Fruit fly (Drosophila melanogaster) whole organism, prepupa: Measurements from ENCODE around the gene CG8051.

ENCODE experiments used
- Blimp-1 ChIP-seq: fragments of 200-800 bp; sonication (Bioruptor generic); optimal IDR thresholded peaks from 3 replicates; lab custom pipeline; 2017; ENCODE audit warnings: missing biosample characterization, missing genetic modification characterization, mild to moderate bottlenecking, moderate library complexity, missing genetic modification reagents
- CG10631 ChIP-seq: fragments of 200-800 bp; sonication (Bioruptor generic); optimal IDR thresholded peaks from 2 replicates; lab custom pipeline; 2016; ENCODE audit warnings: missing biosample characterization, missing genetic modification characterization
- CG11294 ChIP-seq: fragments of 200-800 bp; sonication (Bioruptor generic); IDR thresholded peaks from 2 replicates; pipeline ENCODE4 v1.3.6; 2022; ENCODE audit warnings: missing biosample characterization, missing genetic modification characterization
- CG11902 ChIP-seq: fragments of 200-800 bp; sonication (Bioruptor generic); optimal IDR thresholded peaks from 3 replicates; lab custom pipeline; 2016; ENCODE audit warnings: missing biosample characterization, missing genetic modification characterization
- CG15336 ChIP-seq: fragments of 200-800 bp; sonication (Bioruptor generic); IDR thresholded peaks from 2 replicates; pipeline ENCODE4 v1.3.6; 2022; ENCODE audit warnings: missing biosample characterization, missing genetic modification characterization
- CG3032 ChIP-seq: fragments of 200-800 bp; optimal IDR thresholded peaks from 2 replicates; lab custom pipeline; 2019; ENCODE audit warnings: missing biosample characterization, mild to moderate bottlenecking, missing genetic modification characterization, moderate library complexity
- CG34406 ChIP-seq: fragments of 200-800 bp; sonication (Bioruptor generic); optimal IDR thresholded peaks from 3 replicates; lab custom pipeline; 2016; ENCODE audit warnings: missing biosample characterization, missing genetic modification characterization
- CG4318 ChIP-seq: fragments of 200-800 bp; sonication (Bioruptor generic); optimal IDR thresholded peaks from 3 replicates; lab custom pipeline; 2017; ENCODE audit warnings: missing biosample characterization, mild to moderate bottlenecking, missing genetic modification characterization
- CG6163 ChIP-seq: fragments of 200-800 bp; sonication (Bioruptor generic); IDR thresholded peaks from 3 replicates; pipeline ENCODE4 v1.3.6; 2022; ENCODE audit warnings: missing biosample characterization, missing genetic modification characterization
- CG6276 ChIP-seq: fragments of 200-800 bp; sonication (Bioruptor generic); optimal IDR thresholded peaks from 2 replicates; lab custom pipeline; 2017; ENCODE audit warnings: missing biosample characterization, mild to moderate bottlenecking, missing genetic modification characterization
- CG6808 ChIP-seq: fragments of 200-800 bp; sonication (Bioruptor generic); optimal IDR thresholded peaks from 3 replicates; lab custom pipeline; 2017; ENCODE audit warnings: missing biosample characterization, missing genetic modification characterization, mild to moderate bottlenecking, moderate library complexity, missing genetic modification reagents
- CG6854 ChIP-seq: fragments of 200-800 bp; sonication (Bioruptor generic); optimal IDR thresholded peaks from 2 replicates; lab custom pipeline; 2017; ENCODE audit warnings: missing biosample characterization, mild to moderate bottlenecking, missing genetic modification characterization
- CG7368 ChIP-seq: fragments of 200-800 bp; sonication (Bioruptor generic); optimal IDR thresholded peaks from 3 replicates; lab custom pipeline; 2016; ENCODE audit warnings: missing biosample characterization, missing genetic modification characterization
- CG8119 ChIP-seq: fragments of 200-800 bp; sonication (Bioruptor generic); IDR thresholded peaks from 3 replicates; pipeline ENCODE4 v1.3.6; 2022; ENCODE audit warnings: missing biosample characterization, missing genetic modification characterization
- CG8319 ChIP-seq: fragments of 200-800 bp; sonication (Bioruptor generic); optimal IDR thresholded peaks from 3 replicates; lab custom pipeline; 2016; ENCODE audit warnings: missing biosample characterization, missing genetic modification characterization
- CG8632 ChIP-seq: fragments of 200-800 bp; sonication (Bioruptor generic); optimal IDR thresholded peaks from 3 replicates; lab custom pipeline; 2016; ENCODE audit warnings: missing biosample characterization, missing genetic modification characterization
- Eip75B ChIP-seq: fragments of 200-800 bp; sonication (Bioruptor generic); optimal IDR thresholded peaks from 3 replicates; lab custom pipeline; 2016; ENCODE audit warnings: missing biosample characterization, missing genetic modification characterization
- Eip78C ChIP-seq: fragments of 200-800 bp; sonication (Bioruptor generic); peaks from one replicate; lab custom pipeline; 2016; ENCODE audit warnings: missing biosample characterization, missing genetic modification characterization
- Eip93F ChIP-seq: fragments of 200-800 bp; sonication (Bioruptor generic); optimal IDR thresholded peaks from 2 replicates; lab custom pipeline; 2016; ENCODE audit warnings: missing biosample characterization, mild to moderate bottlenecking, missing genetic modification characterization
- Ets21C ChIP-seq: fragments of 200-800 bp; sonication (Bioruptor generic); optimal IDR thresholded peaks from 3 replicates; lab custom pipeline; 2016; ENCODE audit warnings: missing biosample characterization, missing genetic modification characterization
- Gug ChIP-seq: fragments of 200-800 bp; sonication (Bioruptor generic); IDR thresholded peaks from 2 replicates; pipeline ENCODE4 v1.3.6; 2022; ENCODE audit warnings: missing biosample characterization, missing genetic modification characterization
- Hr38 ChIP-seq: sonication (Bioruptor generic); optimal IDR thresholded peaks from 2 replicates; lab custom pipeline; 2016; ENCODE audit warnings: missing biosample characterization, missing genetic modification characterization
- Hr39 ChIP-seq: fragments of 200-800 bp; sonication (Bioruptor generic); optimal IDR thresholded peaks from 2 replicates; lab custom pipeline; 2016; ENCODE audit warnings: missing biosample characterization, missing genetic modification characterization
- Hr4 ChIP-seq: fragments of 200-800 bp; sonication (Bioruptor generic); optimal IDR thresholded peaks from 3 replicates; lab custom pipeline; 2016; ENCODE audit warnings: missing biosample characterization, missing genetic modification characterization
- Lpt ChIP-seq: fragments of 200-800 bp; sonication (Bioruptor generic); optimal IDR thresholded peaks from 3 replicates; lab custom pipeline; 2016; ENCODE audit warnings: missing biosample characterization, missing genetic modification characterization
- Met ChIP-seq: fragments of 200-800 bp; sonication (Bioruptor generic); optimal IDR thresholded peaks from 3 replicates; lab custom pipeline; 2016; ENCODE audit warnings: missing biosample characterization, missing genetic modification characterization
- Sox102F ChIP-seq: fragments of 200-800 bp; sonication (Bioruptor generic); optimal IDR thresholded peaks from 2 replicates; lab custom pipeline; 2016; ENCODE audit warnings: missing biosample characterization, mild to moderate bottlenecking, missing genetic modification characterization
- Sox14 ChIP-seq: fragments of 200-800 bp; sonication (Bioruptor generic); optimal IDR thresholded peaks from 3 replicates; lab custom pipeline; 2016; ENCODE audit warnings: missing biosample characterization, missing genetic modification characterization
- achi ChIP-seq: fragments of 200-800 bp; sonication (Bioruptor generic); optimal IDR thresholded peaks from 3 replicates; lab custom pipeline; 2016; ENCODE audit warnings: missing biosample characterization, missing genetic modification characterization
- cyc ChIP-seq: fragments of 200-800 bp; sonication (Bioruptor generic); optimal IDR thresholded peaks from 3 replicates; lab custom pipeline; 2016; ENCODE audit warnings: missing biosample characterization, missing genetic modification characterization
- dac ChIP-seq: fragments of 200-800 bp; sonication (Bioruptor generic); optimal IDR thresholded peaks from 2 replicates; lab custom pipeline; 2017; ENCODE audit warnings: missing biosample characterization, mild to moderate bottlenecking, missing genetic modification characterization
- dsx ChIP-seq: fragments of 200-800 bp; optimal IDR thresholded peaks from 3 replicates; lab custom pipeline; 2019; ENCODE audit warnings: missing biosample characterization, mild to moderate bottlenecking, missing genetic modification characterization, moderate library complexity; ENCODE audit not compliant: poor library complexity, severe bottlenecking
- eg ChIP-seq: fragments of 200-800 bp; sonication (Bioruptor generic); IDR thresholded peaks from 3 replicates; pipeline ENCODE4 v1.3.6; 2022; ENCODE audit warnings: missing biosample characterization, missing genetic modification characterization
- esn ChIP-seq: fragments of 200-800 bp; sonication (Bioruptor generic); optimal IDR thresholded peaks from 2 replicates; lab custom pipeline; 2016; ENCODE audit warnings: missing biosample characterization, mild to moderate bottlenecking, missing genetic modification characterization, moderate library complexity
- fd85E ChIP-seq: fragments of 200-800 bp; sonication (Bioruptor generic); optimal IDR thresholded peaks from 3 replicates; lab custom pipeline; 2016; ENCODE audit warnings: missing biosample characterization, missing genetic modification characterization
- fkh ChIP-seq: fragments of 200-800 bp; sonication (Bioruptor generic); optimal IDR thresholded peaks from 3 replicates; lab custom pipeline; 2017; ENCODE audit warnings: missing biosample characterization, mild to moderate bottlenecking, missing genetic modification characterization, moderate library complexity
- pdm3 ChIP-seq: fragments of 200-800 bp; sonication (Bioruptor generic); optimal IDR thresholded peaks from 3 replicates; lab custom pipeline; 2016; ENCODE audit warnings: missing biosample characterization, missing genetic modification characterization
- spab ChIP-seq: fragments of 200-800 bp; sonication (Bioruptor generic); optimal IDR thresholded peaks from 2 replicates; lab custom pipeline; 2017; ENCODE audit warnings: missing biosample characterization, mild to moderate bottlenecking, missing genetic modification characterization, missing genetic modification reagents
- ss ChIP-seq, 2 experiments: fragments of 200-800 bp; sonication (Bioruptor generic); optimal IDR thresholded peaks; 2 replicates in 1 of 2; 3 replicates in 1 of 2; lab custom pipeline; 2017 to 2018; ENCODE audit warnings: mild to moderate bottlenecking in 2 of 2, missing biosample characterization in 2 of 2, missing genetic modification characterization in 2 of 2, moderate library complexity in 1 of 2
- svp ChIP-seq: fragments of 200-800 bp; sonication (Bioruptor generic); peaks from one replicate; lab custom pipeline; 2016; ENCODE audit warnings: missing biosample characterization, missing genetic modification characterization
- topi ChIP-seq: fragments of 200-800 bp; sonication (Bioruptor generic); optimal IDR thresholded peaks from 3 replicates; lab custom pipeline; 2016; ENCODE audit warnings: missing biosample characterization, missing genetic modification characterization

The CG8051 gene

dm6 chrX:19297899-19298784 is 9.6 kb downstream of the CG8051 start, which contains the start of gene CG8034 (continued):
- peak; percentile 95 for TF ChIP-seq eg (GFP tag; lab: Robert Waterston, UW)
- TF ChIP-seq Ets21C = peak; percentile 96
- TF ChIP-seq fd85E = peak; percentile 83
- peak; percentile 98 for TF ChIP-seq CG6276 (GFP tag; lab: Kevin White, UChicago)
- peak; percentile 95 for TF ChIP-seq Gug (GFP tag; lab: Robert Waterston, UW)
- peak; percentile 91 for TF ChIP-seq Blimp-1 (GFP tag; lab: Kevin White, UChicago)
- peak; percentile 98 for TF ChIP-seq CG8632
- TF ChIP-seq topi (GFP tag; lab: Kevin White, UChicago) = peak; percentile 99
- TF ChIP-seq CG6854 = peak; percentile 96
- TF ChIP-seq cyc (GFP tag; lab: Kevin White, UChicago) = peak; percentile 97
- peak; percentile 97 for TF ChIP-seq Hr39 (GFP tag; lab: Kevin White, UChicago)
- peak; percentile 98 for TF ChIP-seq Sox14
- TF ChIP-seq pdm3 (GFP tag; lab: Kevin White, UChicago) = peak; percentile 98
- TF ChIP-seq CG10631 (GFP tag; lab: Kevin White, UChicago) = peak; percentile 98
- peak; percentile 98 for TF ChIP-seq Sox102F (GFP tag; lab: Kevin White, UChicago)
- TF ChIP-seq Met (GFP tag; lab: Kevin White, UChicago) = peak; percentile 99
- peak; percentile 84 for TF ChIP-seq fkh
- peak; percentile 99 for TF ChIP-seq svp
- TF ChIP-seq CG3032 (tag; lab: Kevin White, UChicago) = peak; percentile 98
- TF ChIP-seq CG6163 (GFP tag; lab: Robert Waterston, UW) = peak; percentile 97
- TF ChIP-seq CG11902 (GFP tag; lab: Kevin White, UChicago) = peak; percentile 97
- peak; percentile 97 for TF ChIP-seq CG34406
- peak; percentile 100 for TF ChIP-seq Eip78C (GFP tag; lab: Kevin White, UChicago)
- no peak for TF ChIP-seq Hr38
- peak; percentile 97 for TF ChIP-seq CG15336 (GFP tag; lab: Robert Waterston, UW)
- TF ChIP-seq CG8119 (GFP tag; lab: Robert Waterston, UW) = peak; percentile 98
- TF ChIP-seq CG8319 (GFP tag; lab: Kevin White, UChicago) = peak; percentile 97
- TF ChIP-seq CG4318 (GFP tag; lab: Kevin White, UChicago) = peak; percentile 98
- peak; percentile 93 for TF ChIP-seq Eip93F
- TF ChIP-seq achi (GFP tag; lab: Kevin White, UChicago) = peak; percentile 97
- TF ChIP-seq Lpt = peak; percentile 98
- peak; percentile 98 for TF ChIP-seq esn (GFP tag; lab: Kevin White, UChicago)
- TF ChIP-seq dsx (GFP tag; lab: Kevin White, UChicago) = peak; percentile 95
- TF ChIP-seq Eip75B = peak; percentile 99
- TF ChIP-seq CG6808 = peak; percentile 97
- peak; percentile 97 for TF ChIP-seq spab (GFP tag; lab: Kevin White, UChicago)
- peak; percentile 99 for TF ChIP-seq dac (GFP tag; lab: Kevin White, UChicago)
- peak; percentile 98 for TF ChIP-seq Hr4 (GFP tag; lab: Kevin White, UChicago)
- peak; percentile 95 for TF ChIP-seq CG11294

dm6 chrX:19295831-19296423 is 11.8 kb downstream of the CG8051 start:
- TF ChIP-seq CG8319 (GFP tag; lab: Kevin White, UChicago) (peak; percentile 98), CG7368 (GFP tag; lab: Kevin White, UChicago) (no peak), dsx (GFP tag; lab: Kevin White, UChicago) (peak; percentile 94), CG8632 (no peak), CG34406 (no peak), ss (GFP tag; optimal IDR thresholded peaks at IDR 0.05; lab: Kevin White, UChicago) (peak; percentile 23 to 50), Sox102F (GFP tag; lab: Kevin White, UChicago) (no peak), CG6163 (GFP tag; lab: Robert Waterston, UW) (no peak), Lpt (no peak)
